Fruit fly (Drosophila melanogaster): ENCODE results near the gene comt.

comt gene

DNA sequence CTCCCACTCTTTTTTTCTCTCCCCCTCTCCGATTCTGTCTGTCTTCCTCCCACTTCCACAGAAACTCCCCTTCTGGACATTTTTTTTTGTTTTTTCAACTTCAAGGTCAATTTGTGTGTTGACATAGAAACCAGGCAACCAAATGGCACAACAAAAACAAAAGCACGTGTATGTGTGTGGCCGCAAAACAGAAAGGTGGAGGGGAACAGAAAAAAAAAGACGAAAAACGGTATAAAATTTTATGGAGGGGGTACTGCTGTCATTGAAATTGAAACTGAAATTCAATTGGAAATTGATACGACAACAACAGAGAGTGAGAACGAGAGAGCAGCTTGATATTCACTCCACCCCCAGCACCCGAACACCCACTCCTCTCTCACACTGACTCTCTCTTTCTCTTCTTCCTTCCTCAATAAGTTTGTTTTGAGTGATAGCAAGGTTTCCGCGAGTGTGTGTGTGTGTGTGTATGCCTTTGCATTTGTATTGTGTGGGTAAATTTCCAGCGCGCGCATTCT is 19.7 kb downstream of the comt start (continued):
- no peak for TF ChIP-seq pnt (GFP tag; optimal IDR thresholded peaks at IDR 0.05)
- TF ChIP-seq CG11085 (GFP tag; IDR thresholded peaks at IDR 0.05): no peak
- no peak for TF ChIP-seq CG13296 (GFP tag; optimal IDR thresholded peaks at IDR 0.05)

DNA sequence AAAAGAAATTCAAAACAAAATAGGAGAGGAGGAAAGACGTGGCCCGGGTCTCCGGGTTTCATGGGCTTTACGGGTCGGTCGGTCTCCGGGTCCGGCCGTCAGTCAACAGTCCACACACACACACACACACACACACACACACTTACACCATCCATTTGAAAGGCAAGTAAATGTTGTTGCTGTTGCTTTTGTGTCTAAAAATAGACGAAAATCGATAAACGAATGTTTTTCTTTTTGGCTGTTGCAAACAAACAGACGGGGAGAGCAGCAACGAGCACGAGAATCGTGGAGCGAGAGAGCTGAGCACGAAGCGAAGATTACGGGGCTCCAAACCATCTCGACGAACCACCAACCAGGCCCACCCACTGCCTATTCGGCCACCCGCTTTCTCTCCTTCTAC is 21.4 kb downstream of the comt start:
- TF ChIP-seq chinmo (GFP tag; IDR thresholded peaks at IDR 0.05; ENCODE audit: partially characterized antibody) (0 out of 4 replicates have a peak, but pooled peaks have one; percentile 55), cg (GFP tag; optimal IDR thresholded peaks at IDR 0.05) (peak; percentile 73), scrt (GFP tag; optimal IDR thresholded peaks at IDR 0.05) (peak; percentile 18), ci (GFP tag; IDR thresholded peaks at IDR 0.05) (peak; percentile 57; the same call in 1 of the 3 replicates), CG13894 (tag; optimal IDR thresholded peaks at IDR 0.05) (peak; percentile 84), Pdp1 (GFP tag; optimal IDR thresholded peaks at IDR 0.05) (peak in 1 of 2 experiments; percentile 10), abd-A (tag; optimal IDR thresholded peaks at IDR 0.05) (peak; percentile 76), CG17912 (GFP tag; optimal IDR thresholded peaks at IDR 0.05) (no peak), bbx (GFP tag; IDR thresholded peaks at IDR 0.05; ENCODE audit: partially characterized antibody) (peak; percentile 21; the same call in 1 of the 2 replicates), crol (GFP tag; IDR thresholded peaks at IDR 0.05) (peak; percentile 43; the same call in 1 of the 2 replicates), lbe (GFP tag; optimal IDR thresholded peaks at IDR 0.05) (no peak), Dll (GFP tag; IDR thresholded peaks at IDR 0.05; ENCODE audit: partially characterized antibody) (0 out of 4 replicates have a peak, but pooled peaks have one; percentile 18), Dek (tag; optimal IDR thresholded peaks at IDR 0.05) (no peak), Deaf1 (tag; optimal IDR thresholded peaks at IDR 0.05) (peak; percentile 76), onecut (GFP tag; IDR thresholded peaks at IDR 0.05) (peak; percentile 95), shn (GFP tag; optimal IDR thresholded peaks at IDR 0.05) (no peak), CG7839 (tag; optimal IDR thresholded peaks at IDR 0.05) (no peak), twi (tag; optimal IDR thresholded peaks at IDR 0.05) (no peak), Trl (optimal IDR thresholded peaks at IDR 0.05) (peak; percentile 32 to 59), Trl (GFP tag; optimal IDR thresholded peaks at IDR 0.05) (no peak), CG11398 (GFP tag; optimal IDR thresholded peaks at IDR 0.05) (no peak), CG10543 (GFP tag; optimal IDR thresholded peaks at IDR 0.05) (peak; percentile 63), CG5953 (GFP tag; IDR thresholded peaks at IDR 0.05) (no peak), oc (tag; optimal IDR thresholded peaks at IDR 0.05) (no peak), mirr (GFP tag; optimal IDR thresholded peaks at IDR 0.05) (peak; percentile 38), Spps (tag; optimal IDR thresholded peaks at IDR 0.05) (no peak), Drgx (GFP tag; IDR thresholded peaks at IDR 0.05) (0 out of 2 replicates have a peak, but pooled peaks have one; percentile 10), zfh1 (GFP tag; IDR thresholded peaks at IDR 0.05) (no peak)

DNA sequence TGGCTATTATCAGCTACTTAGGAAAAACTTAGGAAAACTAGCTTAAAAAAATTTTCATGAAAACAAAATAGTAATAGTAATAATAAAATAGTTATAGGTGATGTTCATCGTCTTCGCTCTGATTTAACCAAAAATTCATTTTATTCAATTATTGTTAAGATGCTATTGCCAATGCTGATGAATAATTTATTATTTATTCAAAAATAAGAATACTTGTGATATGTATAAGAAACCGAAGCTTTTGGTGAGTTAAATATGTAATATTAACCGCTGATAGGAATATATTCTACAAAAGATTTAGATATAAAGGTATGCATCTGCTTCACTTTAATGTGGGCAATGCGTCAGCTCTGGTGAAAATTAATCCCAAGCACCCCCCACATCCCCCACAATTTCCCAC is 21.9 kb downstream of the comt start:
- TF ChIP-seq Vsx1 (GFP tag; optimal IDR thresholded peaks at IDR 0.05): no peak
- TF ChIP-seq row (GFP tag; IDR thresholded peaks at IDR 0.05): peak; percentile 45; the same call in 1 of the 3 replicates
- no peak for TF ChIP-seq sd (tag; optimal IDR thresholded peaks at IDR 0.05)
- no peak for TF ChIP-seq ro (GFP tag; IDR thresholded peaks at IDR 0.05)
- no peak for TF ChIP-seq chm (GFP tag; IDR thresholded peaks at IDR 0.05)
- no peak for TF ChIP-seq CG4820 (GFP tag; optimal IDR thresholded peaks at IDR 0.05)
- TF ChIP-seq CoRest (tag; optimal IDR thresholded peaks at IDR 0.05): peak; percentile 3
- no peak for TF ChIP-seq CG34376 (GFP tag; optimal IDR thresholded peaks at IDR 0.05)
- TF ChIP-seq Aef1 (GFP tag; IDR thresholded peaks at IDR 0.05): no peak
- no peak for TF ChIP-seq Optix (GFP tag; IDR thresholded peaks at IDR 0.05)
- TF ChIP-seq Doc2 (GFP tag; IDR thresholded peaks at IDR 0.05): no peak
- TF ChIP-seq cg (GFP tag; optimal IDR thresholded peaks at IDR 0.05): no peak
- no peak for TF ChIP-seq sqz (GFP tag; optimal IDR thresholded peaks at IDR 0.05)
- no peak for TF ChIP-seq ci (GFP tag; IDR thresholded peaks at IDR 0.05)
- no peak for TF ChIP-seq CG1024 (GFP tag; IDR thresholded peaks at IDR 0.05)
- TF ChIP-seq nmo (GFP tag; optimal IDR thresholded peaks at IDR 0.05): peak; percentile 10
- TF ChIP-seq CG15073 (GFP tag; optimal IDR thresholded peaks at IDR 0.05): no peak
- peak; percentile 8 for TF ChIP-seq CG2678 (tag; optimal IDR thresholded peaks at IDR 0.05)
- no peak for TF ChIP-seq CG12769 (tag; optimal IDR thresholded peaks at IDR 0.05)
- TF ChIP-seq Ravus (GFP tag; IDR thresholded peaks at IDR 0.05): no peak
- TF ChIP-seq CG10209 (GFP tag; optimal IDR thresholded peaks at IDR 0.05): no peak
